Fruit fly (Drosophila melanogaster) whole organism, adult: ENCODE data around the gene RpL34a.

ENCODE experiments used
- Hr96 ChIP-seq: fragments of 200-800 bp; sonication (Bioruptor generic); optimal IDR thresholded peaks from 2 replicates; lab custom pipeline; 2016; ENCODE audit warnings: missing biosample characterization, missing genetic modification characterization
- bab1 ChIP-seq: fragments of 200-800 bp; sonication (Bioruptor generic); optimal IDR thresholded peaks from 3 replicates; lab custom pipeline; 2019; ENCODE audit warnings: missing biosample characterization, mild to moderate bottlenecking, missing genetic modification characterization, moderate library complexity

dm6 chr3R:26064708-26065107 lies 5.6 kb upstream of the RpL34a start:
- no peak for TF ChIP-seq Hr96 (GFP tag; lab: Kevin White, UChicago)
- no peak for TF ChIP-seq bab1 (GFP tag; lab: Kevin White, UChicago)
